Fruit fly (Drosophila melanogaster) Kc167 (cell line): ENCODE measurements around the gene CG7568.

Experiments used
- Myc ChIP-seq: fragments of >200 bp; optimal IDR thresholded peaks from 2 replicates; lab custom pipeline; 2017; ENCODE audit warnings: missing external identifiers
- Sin3A ChIP-seq: fragments of >200 bp; optimal IDR thresholded peaks from 2 replicates; lab custom pipeline; 2018; ENCODE audit warnings: missing external identifiers
- h ChIP-seq: fragments of >200 bp; optimal IDR thresholded peaks from 3 replicates; lab custom pipeline; 2018; ENCODE audit warnings: missing external identifiers
- insv ChIP-seq: fragments of >200 bp; optimal IDR thresholded peaks from 3 replicates; lab custom pipeline; 2018; ENCODE audit warnings: missing external identifiers
- psq ChIP-seq: fragments of >200 bp; optimal IDR thresholded peaks from 2 replicates; lab custom pipeline; 2017; ENCODE audit warnings: missing external identifiers
- ttk ChIP-seq: sonication (Bioruptor generic); optimal IDR thresholded peaks from 2 replicates; lab custom pipeline; 2017; ENCODE audit warnings: missing external identifiers

dm6 chr3R:29550735-29551134 is 49.9 kb downstream of the CG7568 start:
- TF ChIP-seq insv (lab: Kevin White, UChicago) (no peak), Sin3A (lab: Kevin White, UChicago) (no peak), Myc (no peak), psq (lab: Kevin White, UChicago) (no peak), h (no peak), ttk (lab: Kevin White, UChicago) (no peak)
